Fruit fly (Drosophila melanogaster) whole organism, wandering third instar larva: Measurements from ENCODE around the gene Lamtor5.
A peak's percentile ranks its signal among the peaks of the same experiment; 100 is the strongest.

Experiments
- CG32264 ChIP-seq: fragments of 200-800 bp; sonication (Bioruptor generic); optimal IDR thresholded peaks from 2 replicates; lab custom pipeline; 2016; ENCODE audit warnings: missing biosample characterization, missing genetic modification characterization
- CrebA ChIP-seq: fragments of 200-800 bp; sonication (Bioruptor generic); optimal IDR thresholded peaks from 2 replicates; lab custom pipeline; 2016; ENCODE audit warnings: missing biosample characterization, mild to moderate bottlenecking, missing genetic modification characterization, borderline replicate concordance
- Dfd ChIP-seq: fragments of >200 bp; optimal IDR thresholded peaks from 2 replicates; lab custom pipeline; 2017; ENCODE audit warnings: missing biosample characterization, missing genetic modification characterization
- Dif ChIP-seq: fragments of 200-275, 200-300 bp; sonication (Bioruptor generic); optimal IDR thresholded peaks from 2 replicates; lab custom pipeline; 2018; ENCODE audit warnings: missing biosample characterization, missing genetic modification characterization; ENCODE audit not compliant: partially characterized antibody
- GATAd ChIP-seq: sonication (Bioruptor generic); optimal IDR thresholded peaks from 2 replicates; lab custom pipeline; 2016; ENCODE audit warnings: missing biosample characterization, missing genetic modification characterization
- HLH106 ChIP-seq: fragments of 200-800 bp; optimal IDR thresholded peaks from 3 replicates; lab custom pipeline; 2019; ENCODE audit warnings: missing biosample characterization, mild to moderate bottlenecking, missing genetic modification characterization, moderate library complexity
- Hnf4 ChIP-seq: fragments of 200-800 bp; sonication (Bioruptor generic); optimal IDR thresholded peaks from 2 replicates; lab custom pipeline; 2016; ENCODE audit warnings: missing biosample characterization, mild to moderate bottlenecking, missing genetic modification characterization
- Hr78 ChIP-seq: fragments of >200 bp; optimal IDR thresholded peaks from 2 replicates; lab custom pipeline; 2017; ENCODE audit warnings: missing biosample characterization, missing genetic modification characterization
- Hr83 ChIP-seq: fragments of 200-300 bp; sonication (Bioruptor generic); optimal IDR thresholded peaks from 2 replicates; lab custom pipeline; 2016; ENCODE audit warnings: missing biosample characterization, mild to moderate bottlenecking, missing genetic modification characterization, moderate library complexity; ENCODE audit not compliant: poor library complexity, severe bottlenecking
- Jra ChIP-seq: sonication (Bioruptor generic); optimal IDR thresholded peaks from 2 replicates; lab custom pipeline; 2016; ENCODE audit warnings: missing biosample characterization, missing genetic modification characterization
- Mio ChIP-seq: sonication (Bioruptor generic); optimal IDR thresholded peaks from 2 replicates; lab custom pipeline; 2016; ENCODE audit warnings: missing biosample characterization, missing genetic modification characterization
- Myc ChIP-seq: fragments of >200 bp; optimal IDR thresholded peaks from 2 replicates; lab custom pipeline; 2017
- N ChIP-seq: fragments of >200 bp; optimal IDR thresholded peaks from 2 replicates; lab custom pipeline; 2018; ENCODE audit warnings: missing biosample characterization, missing external identifiers, missing genetic modification characterization
- OdsH ChIP-seq: fragments of 200-800 bp; sonication (Bioruptor generic); optimal IDR thresholded peaks from 2 replicates; lab custom pipeline; 2016; ENCODE audit warnings: missing biosample characterization, mild to moderate bottlenecking, missing genetic modification characterization
- Rel ChIP-seq, 2 experiments: fragments of 200-800 bp; sonication (Bioruptor generic) in 1 of 2; optimal IDR thresholded peaks; 2 replicates in 1 of 2; 3 replicates in 1 of 2; lab custom pipeline; 2016 to 2019; ENCODE audit warnings: mild to moderate bottlenecking in 2 of 2, missing biosample characterization in 2 of 2, missing genetic modification characterization in 2 of 2, moderate library complexity in 1 of 2
- Sp1 ChIP-seq: fragments of 200-800 bp; sonication (Bioruptor generic); optimal IDR thresholded peaks from 3 replicates; lab custom pipeline; 2019; ENCODE audit warnings: missing biosample characterization, mild to moderate bottlenecking, missing genetic modification characterization, moderate library complexity
- br ChIP-seq: fragments of 200-800 bp; sonication (Bioruptor generic); optimal IDR thresholded peaks from 2 replicates; lab custom pipeline; 2016; ENCODE audit warnings: missing biosample characterization, missing genetic modification characterization
- dl ChIP-seq, 2 experiments: fragments of 175-275, 200-275 bp in 1 of 2; fragments of 200-275 bp in 1 of 2; sonication (Bioruptor generic); optimal IDR thresholded peaks; lab custom pipeline; 2018; ENCODE audit warnings: mild to moderate bottlenecking in 2 of 2, missing biosample characterization in 2 of 2, missing genetic modification characterization in 2 of 2, moderate library complexity in 2 of 2; ENCODE audit not compliant: partially characterized antibody in 2 of 2, insufficient read depth in 1 of 2
- dmrt93B ChIP-seq: fragments of 200-800 bp; sonication (Bioruptor generic); optimal IDR thresholded peaks from 2 replicates; lab custom pipeline; 2018; ENCODE audit warnings: missing biosample characterization, mild to moderate bottlenecking, missing genetic modification characterization
- dsf ChIP-seq: sonication (Bioruptor generic); optimal IDR thresholded peaks from 2 replicates; lab custom pipeline; 2016; ENCODE audit warnings: missing biosample characterization, missing genetic modification characterization, borderline replicate concordance
- ey ChIP-seq: fragments of 200-800 bp; sonication (Bioruptor generic); optimal IDR thresholded peaks from 2 replicates; lab custom pipeline; 2016; ENCODE audit warnings: missing biosample characterization, missing genetic modification characterization
- foxo ChIP-seq, 2 experiments: fragments of 200-800 bp; sonication (Bioruptor generic); optimal IDR thresholded peaks; 2 replicates in 1 of 2; 3 replicates in 1 of 2; lab custom pipeline; 2016 to 2017; ENCODE audit warnings: missing biosample characterization in 2 of 2, missing genetic modification characterization in 2 of 2
- fru ChIP-seq: fragments of 200-800 bp; sonication (Bioruptor generic); optimal IDR thresholded peaks from 3 replicates; lab custom pipeline; 2016; ENCODE audit warnings: missing biosample characterization, mild to moderate bottlenecking, missing genetic modification characterization
- h ChIP-seq: fragments of 200-800 bp; sonication (Bioruptor generic); optimal IDR thresholded peaks from 3 replicates; lab custom pipeline; 2016; ENCODE audit warnings: missing biosample characterization, mild to moderate bottlenecking, missing genetic modification characterization
- jim ChIP-seq: fragments of 175-275, 200-325 bp; sonication (Bioruptor generic); optimal IDR thresholded peaks from 2 replicates; lab custom pipeline; 2016; ENCODE audit warnings: missing biosample characterization, mild to moderate bottlenecking, missing genetic modification characterization
- lola ChIP-seq: fragments of >200 bp; optimal IDR thresholded peaks from 2 replicates; lab custom pipeline; 2017; ENCODE audit warnings: missing biosample characterization, missing genetic modification characterization
- pan ChIP-seq: fragments of >200 bp; optimal IDR thresholded peaks from 2 replicates; lab custom pipeline; 2017
- psq ChIP-seq: fragments of 200-800 bp; sonication (Bioruptor generic); optimal IDR thresholded peaks from 3 replicates; lab custom pipeline; 2017; ENCODE audit warnings: missing biosample characterization, mild to moderate bottlenecking, missing genetic modification characterization, moderate library complexity
- rgr ChIP-seq: fragments of 200-800 bp; sonication (Bioruptor generic); optimal IDR thresholded peaks from 3 replicates; lab custom pipeline; 2016; ENCODE audit warnings: missing biosample characterization, mild to moderate bottlenecking, missing genetic modification characterization
- sage ChIP-seq: fragments of 200-800 bp; sonication (Bioruptor generic); optimal IDR thresholded peaks from 2 replicates; lab custom pipeline; 2016; ENCODE audit warnings: missing biosample characterization, mild to moderate bottlenecking, missing genetic modification characterization
- sv ChIP-seq: fragments of 200-800 bp; sonication (Bioruptor generic); optimal IDR thresholded peaks from 3 replicates; lab custom pipeline; 2016; ENCODE audit warnings: missing biosample characterization, missing genetic modification characterization
- tai ChIP-seq: sonication (Bioruptor generic); optimal IDR thresholded peaks from 2 replicates; lab custom pipeline; 2016; ENCODE audit warnings: missing biosample characterization, missing genetic modification characterization
- usp ChIP-seq: fragments of >200 bp; optimal IDR thresholded peaks from 2 replicates; lab custom pipeline; 2017; ENCODE audit warnings: missing biosample characterization, missing genetic modification characterization
- woc ChIP-seq: sonication (Bioruptor generic); optimal IDR thresholded peaks from 2 replicates; lab custom pipeline; 2016; ENCODE audit warnings: missing biosample characterization, mild to moderate bottlenecking, missing genetic modification characterization

Lamtor5 gene

DNA sequence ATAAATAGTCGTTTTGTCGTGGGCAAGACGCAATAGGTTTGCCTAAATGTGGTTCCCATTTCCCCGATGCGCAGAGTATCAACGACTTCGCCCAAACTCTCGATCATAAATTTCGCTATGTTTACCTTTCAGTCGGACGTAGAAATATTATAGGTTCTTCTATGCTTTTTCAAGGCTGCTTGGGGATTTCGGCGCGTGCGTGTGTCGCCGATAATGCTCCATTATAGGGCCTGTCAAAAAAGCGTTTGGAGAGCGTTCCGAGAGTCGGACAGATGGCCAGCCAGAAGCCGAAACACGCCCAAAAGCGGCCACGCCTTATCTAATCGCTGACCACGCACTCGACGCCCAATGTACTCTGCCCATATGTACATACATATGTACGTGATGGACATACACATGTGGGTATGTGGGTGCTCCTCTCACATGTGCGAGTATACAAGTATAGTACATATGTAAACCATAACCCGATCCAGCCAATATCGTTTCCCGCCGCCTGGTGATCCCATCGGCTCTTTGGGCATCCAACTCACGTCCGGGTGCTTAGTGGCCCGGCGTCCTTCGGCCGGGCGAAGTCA lies 10.1 kb downstream of the Lamtor5 start:
- TF ChIP-seq Hnf4 (no peak), Mio (GFP tag; lab: Kevin White, UChicago) (no peak), N (GFP tag; lab: Kevin White, UChicago) (no peak), lola (GFP tag; lab: Kevin White, UChicago) (no peak), GATAd (GFP tag; lab: Kevin White, UChicago) (no peak)

- TF ChIP-seq Rel (GFP tag; optimal IDR thresholded peaks at IDR 0.05; lab: Kevin White, UChicago) (no peak), Rel (tag; optimal IDR thresholded peaks at IDR 0.05; lab: Kevin White, UChicago) (peak; percentile 8), Jra (GFP tag; lab: Kevin White, UChicago) (no peak)
These were observed 11.0 kb downstream of the Lamtor5 start for dm6 chrX:1847735-1848134.

DNA sequence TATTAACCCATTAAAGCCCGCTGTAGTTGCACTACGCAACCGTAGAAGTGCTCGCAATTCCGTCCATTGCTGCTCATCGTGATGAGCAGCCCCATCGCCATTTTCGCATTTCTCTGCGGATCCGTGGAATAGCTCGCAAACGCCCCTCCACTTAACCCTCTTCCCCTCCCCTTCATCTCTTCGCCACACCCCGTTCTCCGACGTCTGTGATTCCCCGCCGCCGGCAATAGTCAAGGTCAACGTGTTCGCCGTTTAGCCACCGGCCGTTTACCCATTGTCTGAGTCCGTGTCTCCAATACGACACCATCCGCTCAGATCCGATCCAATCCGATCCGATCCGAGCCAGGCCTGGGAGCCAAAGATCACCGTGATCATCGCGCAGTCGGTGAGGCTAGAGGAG lies 12.4 kb downstream of the Lamtor5 start:
- TF ChIP-seq Rel (GFP tag; optimal IDR thresholded peaks at IDR 0.05; lab: Kevin White, UChicago) (no peak), Rel (tag; optimal IDR thresholded peaks at IDR 0.05; lab: Kevin White, UChicago) (peak; percentile 83), Sp1 (no peak)

- TF ChIP-seq dsf (GFP tag; lab: Kevin White, UChicago) = no peak
- TF ChIP-seq OdsH (GFP tag; lab: Kevin White, UChicago) = no peak
- no peak for TF ChIP-seq Rel (GFP tag; optimal IDR thresholded peaks at IDR 0.05; lab: Kevin White, UChicago)
- TF ChIP-seq Rel (tag; optimal IDR thresholded peaks at IDR 0.05; lab: Kevin White, UChicago) = no peak
- TF ChIP-seq GATAd (GFP tag; lab: Kevin White, UChicago) = no peak
- no peak for TF ChIP-seq psq
- TF ChIP-seq woc (GFP tag; lab: Kevin White, UChicago) = no peak
- no peak for TF ChIP-seq CrebA (GFP tag; lab: Kevin White, UChicago)
- TF ChIP-seq sv (GFP tag; lab: Kevin White, UChicago) = no peak
- TF ChIP-seq foxo (GFP tag; optimal IDR thresholded peaks at IDR 0.05; lab: Kevin White, UChicago) = no peak
- no peak for TF ChIP-seq Sp1
- no peak for TF ChIP-seq Hnf4
- TF ChIP-seq br = no peak
- TF ChIP-seq lola (GFP tag; lab: Kevin White, UChicago) = no peak
- no peak for TF ChIP-seq HLH106 (tag; lab: Kevin White, UChicago)
- TF ChIP-seq Dfd (GFP tag; lab: Kevin White, UChicago) = no peak
- no peak for TF ChIP-seq jim (GFP tag; lab: Kevin White, UChicago)
- TF ChIP-seq dl (GFP tag; optimal IDR thresholded peaks at IDR 0.05; lab: Kevin White, UChicago; ENCODE audit: insufficient read depth in 1 of 2, partially characterized antibody in 2 of 2) = no peak
- TF ChIP-seq sage (GFP tag; lab: Kevin White, UChicago) = no peak
- no peak for TF ChIP-seq Hr83
These were observed 13.3 kb downstream of the Lamtor5 start for dm6 chrX:1845413-1845951.

DNA sequence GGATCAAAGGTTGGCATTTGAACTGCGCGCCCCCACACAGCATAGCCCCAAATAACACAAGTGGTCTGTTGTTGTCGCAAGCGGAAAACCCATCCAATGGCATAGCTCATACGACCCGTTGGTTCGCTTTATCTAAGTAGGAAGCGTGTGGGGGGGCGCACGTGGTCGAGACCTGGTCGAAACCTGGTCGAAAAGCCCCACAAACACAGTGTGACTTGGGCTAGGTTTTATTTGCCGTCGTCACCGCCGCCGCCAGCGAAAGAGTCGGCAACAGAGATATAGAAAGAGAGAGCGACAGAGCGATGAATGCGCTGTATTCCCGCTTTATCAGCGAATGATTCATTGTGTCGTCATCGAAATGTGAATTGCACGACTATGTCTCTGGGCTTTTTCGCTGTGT lies 15.9 kb downstream of the Lamtor5 start:
- TF ChIP-seq dl (GFP tag; optimal IDR thresholded peaks at IDR 0.05; lab: Kevin White, UChicago; ENCODE audit: insufficient read depth in 1 of 2, partially characterized antibody in 2 of 2) = no peak
- no peak for TF ChIP-seq fru (GFP tag; lab: Kevin White, UChicago)
- no peak for TF ChIP-seq Rel (GFP tag; optimal IDR thresholded peaks at IDR 0.05; lab: Kevin White, UChicago)
- TF ChIP-seq Rel (tag; optimal IDR thresholded peaks at IDR 0.05; lab: Kevin White, UChicago) = peak; percentile 41

DNA sequence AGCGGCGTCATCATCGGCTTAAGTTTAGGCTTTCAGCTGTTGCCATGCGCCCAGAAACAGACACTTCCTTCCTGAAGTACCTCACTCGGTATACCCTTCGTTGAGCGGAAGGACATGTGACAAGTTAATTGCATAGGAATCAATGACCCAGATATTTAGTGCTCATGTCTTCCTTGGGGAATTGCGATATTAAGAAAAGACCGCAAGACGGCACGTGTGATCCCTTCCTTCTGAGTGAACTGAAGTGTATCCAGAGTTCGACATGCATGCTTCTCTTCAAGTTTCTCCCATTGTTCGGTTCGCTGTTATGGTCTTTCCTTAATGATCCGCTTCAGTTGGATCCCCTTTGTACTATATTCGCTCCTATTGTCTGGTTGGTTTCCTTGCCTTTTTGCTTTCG lies 18.3 kb downstream of the Lamtor5 start:
- TF ChIP-seq CG32264 (peak; percentile 35), fru (GFP tag; lab: Kevin White, UChicago) (peak; percentile 86), Mio (GFP tag; lab: Kevin White, UChicago) (no peak), Hr78 (GFP tag; lab: Kevin White, UChicago) (no peak), psq (peak; percentile 88), HLH106 (tag; lab: Kevin White, UChicago) (peak; percentile 67), Dfd (GFP tag; lab: Kevin White, UChicago) (no peak), ey (peak; percentile 85), foxo (GFP tag; optimal IDR thresholded peaks at IDR 0.05; lab: Kevin White, UChicago) (peak in 1 of 2 experiments; percentile 78), GATAd (GFP tag; lab: Kevin White, UChicago) (no peak), dsf (GFP tag; lab: Kevin White, UChicago) (no peak), sv (GFP tag; lab: Kevin White, UChicago) (no peak), pan (lab: Kevin White, UChicago) (no peak), Myc (no peak), jim (GFP tag; lab: Kevin White, UChicago) (no peak), Dif (GFP tag; lab: Kevin White, UChicago) (no peak), N (GFP tag; lab: Kevin White, UChicago) (no peak), CrebA (GFP tag; lab: Kevin White, UChicago) (no peak), usp (GFP tag; lab: Kevin White, UChicago) (no peak), dmrt93B (GFP tag; lab: Kevin White, UChicago) (peak; percentile 67), h (GFP tag; lab: Kevin White, UChicago) (peak; percentile 88), Hnf4 (peak; percentile 67), dl (GFP tag; optimal IDR thresholded peaks at IDR 0.05; lab: Kevin White, UChicago; ENCODE audit: insufficient read depth in 1 of 2, partially characterized antibody in 2 of 2) (no peak), tai (GFP tag; lab: Kevin White, UChicago) (no peak), Jra (GFP tag; lab: Kevin White, UChicago) (no peak), Hr83 (no peak), woc (GFP tag; lab: Kevin White, UChicago) (peak; percentile 94), lola (GFP tag; lab: Kevin White, UChicago) (no peak), rgr (GFP tag; lab: Kevin White, UChicago) (peak; percentile 76), sage (GFP tag; lab: Kevin White, UChicago) (peak; percentile 20)
